Worm (Caenorhabditis elegans) whole organism, late embryonic: ENCODE measurements around the gene ndua-5.

Source experiments
- C08G9.2 ChIP-seq: sonication (generic microtip); optimal IDR thresholded peaks from 2 replicates; lab custom pipeline; 2016; ENCODE audit warnings: mild to moderate bottlenecking, missing genetic modification characterization, moderate library complexity, missing compliant biosample characterization
- C38D4.7 ChIP-seq: fragments of 200-800 bp; sonication (Bioruptor generic); optimal IDR thresholded peaks from 2 replicates; lab custom pipeline; 2018; ENCODE audit warnings: mild to moderate bottlenecking, missing genetic modification characterization, moderate library complexity, missing compliant biosample characterization
- K02D7.2 ChIP-seq: sonication (generic microtip); optimal IDR thresholded peaks from 2 replicates; lab custom pipeline; 2017; ENCODE audit warnings: mild to moderate bottlenecking, missing genetic modification characterization, missing compliant biosample characterization
- K09A11.1 ChIP-seq: sonication (generic microtip); optimal IDR thresholded peaks from 2 replicates; lab custom pipeline; 2017; ENCODE audit warnings: antibody characterized with exemption, mild to moderate bottlenecking, missing genetic modification characterization, missing compliant biosample characterization; ENCODE audit not compliant: insufficient read depth
- T23F11.4 ChIP-seq: fragments of 200-800 bp; sonication (Bioruptor generic); optimal IDR thresholded peaks from 2 replicates; lab custom pipeline; 2018; ENCODE audit warnings: mild to moderate bottlenecking, missing genetic modification characterization, missing compliant biosample characterization
- Y22D7AL.16 ChIP-seq: sonication (generic microtip); optimal IDR thresholded peaks from 2 replicates; lab custom pipeline; 2016; ENCODE audit warnings: missing genetic modification characterization, missing compliant biosample characterization
- ama-1 ChIP-seq: fragments of 150-350 bp; optimal IDR thresholded peaks from 2 replicates; lab custom pipeline; 2014
- ceh-22 ChIP-seq: sonication (generic microtip); optimal IDR thresholded peaks from 2 replicates; lab custom pipeline; 2017; ENCODE audit warnings: missing biosample characterization, missing genetic modification characterization
- ceh-30 ChIP-seq: fragments of 150-350 bp; optimal IDR thresholded peaks from 2 replicates; lab custom pipeline; 2014; ENCODE audit warnings: missing biosample characterization, missing genetic modification characterization
- ceh-31 ChIP-seq: sonication (generic microtip); optimal IDR thresholded peaks from 2 replicates; lab custom pipeline; 2016; ENCODE audit warnings: missing genetic modification characterization, missing compliant biosample characterization
- ceh-48 ChIP-seq: sonication (generic microtip); optimal IDR thresholded peaks from 2 replicates; lab custom pipeline; 2016; ENCODE audit warnings: missing genetic modification characterization, inconsistent platforms, missing compliant biosample characterization
- ceh-9 ChIP-seq: sonication (generic microtip); optimal IDR thresholded peaks from 2 replicates; lab custom pipeline; 2016; ENCODE audit warnings: mild to moderate bottlenecking, missing genetic modification characterization, inconsistent platforms, missing compliant biosample characterization
- dmd-4 ChIP-seq: sonication (generic microtip); optimal IDR thresholded peaks from 2 replicates; lab custom pipeline; 2016; ENCODE audit warnings: borderline replicate concordance, missing genetic modification characterization, missing compliant biosample characterization
- dve-1 ChIP-seq: sonication (generic microtip); optimal IDR thresholded peaks from 2 replicates; lab custom pipeline; 2017; ENCODE audit warnings: antibody characterized with exemption, mild to moderate bottlenecking, missing genetic modification characterization, missing compliant biosample characterization
- elt-2 ChIP-seq: sonication (generic microtip); optimal IDR thresholded peaks from 2 replicates; lab custom pipeline; 2016; ENCODE audit warnings: missing genetic modification reagents, missing genetic modification characterization, missing compliant biosample characterization
- eyg-1 ChIP-seq: sonication (generic microtip); optimal IDR thresholded peaks from 2 replicates; lab custom pipeline; 2016; ENCODE audit warnings: missing genotype, missing genetic modification characterization, missing compliant biosample characterization
- fkh-10 ChIP-seq: fragments of 150-350 bp; optimal IDR thresholded peaks from 2 replicates; lab custom pipeline; 2014; ENCODE audit warnings: missing biosample characterization, missing genetic modification reagents, missing genetic modification characterization
- fkh-6 ChIP-seq: sonication (generic microtip); optimal IDR thresholded peaks from 2 replicates; lab custom pipeline; 2016; ENCODE audit warnings: missing genetic modification characterization, missing compliant biosample characterization
- gmeb-2 ChIP-seq: sonication (generic microtip); optimal IDR thresholded peaks from 2 replicates; lab custom pipeline; 2016; ENCODE audit warnings: missing genetic modification characterization, inconsistent platforms, missing compliant biosample characterization
- hlh-13 ChIP-seq: fragments of 200-800 bp; sonication (Bioruptor generic); optimal IDR thresholded peaks from 2 replicates; lab custom pipeline; 2018; ENCODE audit warnings: mild to moderate bottlenecking, missing genetic modification characterization, missing compliant biosample characterization
- hlh-30 ChIP-seq: sonication (generic microtip); optimal IDR thresholded peaks from 2 replicates; lab custom pipeline; 2017; ENCODE audit warnings: antibody characterized with exemption, missing genetic modification characterization, missing compliant biosample characterization; ENCODE audit not compliant: insufficient read depth
- lim-6 ChIP-seq: sonication (generic microtip); optimal IDR thresholded peaks from 2 replicates; lab custom pipeline; 2016; ENCODE audit warnings: missing genetic modification characterization, missing compliant biosample characterization
- lin-11 ChIP-seq: fragments of 200-800 bp; sonication (Bioruptor generic); optimal IDR thresholded peaks from 2 replicates; lab custom pipeline; 2018; ENCODE audit warnings: mild to moderate bottlenecking, missing genetic modification characterization, missing compliant biosample characterization
- madf-2 ChIP-seq: sonication (generic microtip); optimal IDR thresholded peaks from 2 replicates; lab custom pipeline; 2017; ENCODE audit warnings: missing genetic modification characterization, missing compliant biosample characterization
- nfya-1 ChIP-seq: sonication (generic microtip); optimal IDR thresholded peaks from 2 replicates; lab custom pipeline; 2017; ENCODE audit warnings: missing genetic modification characterization, mild to moderate bottlenecking, missing compliant biosample characterization, antibody characterized with exemption, moderate library complexity
- odd-2 ChIP-seq: sonication (generic microtip); optimal IDR thresholded peaks from 2 replicates; lab custom pipeline; 2017; ENCODE audit warnings: antibody characterized with exemption, mild to moderate bottlenecking, missing genetic modification characterization, missing compliant biosample characterization
- pat-9 ChIP-seq: fragments of 200-800 bp; sonication (Bioruptor generic); optimal IDR thresholded peaks from 2 replicates; lab custom pipeline; 2018; ENCODE audit warnings: mild to moderate bottlenecking, missing genetic modification characterization, moderate library complexity, missing compliant biosample characterization
- pha-2 ChIP-seq: sonication (generic microtip); optimal IDR thresholded peaks from 2 replicates; lab custom pipeline; 2017; ENCODE audit warnings: mild to moderate bottlenecking, missing genetic modification characterization, missing compliant biosample characterization
- pha-4 ChIP-seq: fragments of 150-350 bp; optimal IDR thresholded peaks from 2 replicates; lab custom pipeline; 2018; ENCODE audit warnings: missing biosample characterization, missing genetic modification reagents, missing genetic modification characterization
- pqm-1 ChIP-seq: sonication (generic microtip); optimal IDR thresholded peaks from 2 replicates; lab custom pipeline; 2016; ENCODE audit warnings: missing genetic modification characterization, missing compliant biosample characterization
- pros-1 ChIP-seq: fragments of 150-350 bp; optimal IDR thresholded peaks from 2 replicates; lab custom pipeline; 2014; ENCODE audit warnings: missing biosample characterization, missing genetic modification reagents, missing genetic modification characterization
- sdc-2 ChIP-seq: sonication (generic microtip); optimal IDR thresholded peaks from 2 replicates; lab custom pipeline; 2016; ENCODE audit warnings: missing genotype, missing genetic modification characterization, missing compliant biosample characterization
- sox-2 ChIP-seq: fragments of 200-800 bp; sonication (Bioruptor generic); IDR thresholded peaks from 2 replicates; pipeline ENCODE4 v1.3.6; 2022; ENCODE audit warnings: missing genetic modification reagents, missing genetic modification characterization, missing compliant biosample characterization
- sox-4 ChIP-seq: sonication (generic microtip); optimal IDR thresholded peaks from 2 replicates; lab custom pipeline; 2017; ENCODE audit warnings: mild to moderate bottlenecking, missing genetic modification characterization, inconsistent platforms, missing compliant biosample characterization
- tbx-7 ChIP-seq: sonication (generic microtip); optimal IDR thresholded peaks from 2 replicates; lab custom pipeline; 2016; ENCODE audit warnings: missing genotype, missing genetic modification characterization, missing compliant biosample characterization
- ttx-3 ChIP-seq: sonication (generic microtip); optimal IDR thresholded peaks from 2 replicates; lab custom pipeline; 2016; ENCODE audit warnings: missing genetic modification reagents, missing genetic modification characterization, missing compliant biosample characterization
- unc-42 ChIP-seq: sonication (generic microtip); optimal IDR thresholded peaks from 2 replicates; lab custom pipeline; 2016; ENCODE audit warnings: missing genotype, missing genetic modification characterization, missing compliant biosample characterization
- unc-86 ChIP-seq: sonication (generic microtip); optimal IDR thresholded peaks from 2 replicates; lab custom pipeline; 2016; ENCODE audit warnings: missing genetic modification characterization, missing compliant biosample characterization
- zip-5 ChIP-seq: sonication (generic microtip); optimal IDR thresholded peaks from 2 replicates; lab custom pipeline; 2016; ENCODE audit warnings: missing genetic modification characterization, missing compliant biosample characterization
- ztf-16 ChIP-seq: sonication (generic microtip); optimal IDR thresholded peaks from 2 replicates; lab custom pipeline; 2017; ENCODE audit warnings: missing genetic modification characterization, missing compliant biosample characterization

The ndua-5 gene

DNA sequence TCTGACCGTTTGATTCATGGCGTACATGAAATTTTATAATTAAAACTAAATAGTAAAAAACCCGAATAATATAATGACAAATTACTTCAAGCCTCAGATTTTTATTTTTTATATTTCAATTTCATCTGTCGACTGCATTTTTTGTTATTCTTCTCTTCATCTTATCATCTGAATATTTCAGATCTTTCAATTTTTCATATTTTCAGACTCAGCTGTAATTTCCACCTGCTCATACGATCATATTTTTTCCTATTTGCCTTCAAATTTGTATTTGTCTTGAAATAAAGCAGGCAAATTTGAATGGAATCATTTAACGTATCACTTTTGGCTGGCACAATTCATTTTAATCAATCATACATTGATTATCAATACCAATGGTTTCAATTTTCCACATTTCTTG, 26.6 kb downstream of the ndua-5 start, which contains the start of gene sru-4:
Gene sru-4, plus strand, starts transcription at position 301 of the 400 bp plus-strand sequence.
- no peak for TF ChIP-seq pat-9
- no peak for TF ChIP-seq odd-2 (tag; lab: Kevin White, UChicago)
- TF ChIP-seq ceh-31 = no peak
- TF ChIP-seq pqm-1 (tag; lab: Kevin White, UChicago) = no peak
- TF ChIP-seq unc-86 (tag; lab: Kevin White, UChicago) = no peak
- no peak for TF ChIP-seq sdc-2 (tag; lab: Kevin White, UChicago)
- no peak for TF ChIP-seq lim-6 (tag; lab: Kevin White, UChicago)
- TF ChIP-seq pha-4 (tag; lab: Kevin White, UChicago) = no peak
- no peak for TF ChIP-seq sox-4 (tag; lab: Kevin White, UChicago)
- TF ChIP-seq K09A11.1 (tag; lab: Kevin White, UChicago) = no peak
- TF ChIP-seq T23F11.4 (GFP tag; lab: Kevin White, UChicago) = no peak
- no peak for TF ChIP-seq ceh-22 (tag; lab: Kevin White, UChicago)
- TF ChIP-seq ttx-3 (tag; lab: Kevin White, UChicago) = no peak
- no peak for TF ChIP-seq gmeb-2 (tag; lab: Kevin White, UChicago)
- no peak for TF ChIP-seq dmd-4 (tag; lab: Kevin White, UChicago)
- TF ChIP-seq unc-42 (tag; lab: Kevin White, UChicago) = no peak
- TF ChIP-seq ceh-48 (tag; lab: Kevin White, UChicago) = no peak
- no peak for TF ChIP-seq ama-1 (lab: Kevin White, UChicago)
- no peak for TF ChIP-seq tbx-7 (tag; lab: Kevin White, UChicago)
- TF ChIP-seq hlh-13 (GFP tag; lab: Kevin White, UChicago) = no peak

DNA sequence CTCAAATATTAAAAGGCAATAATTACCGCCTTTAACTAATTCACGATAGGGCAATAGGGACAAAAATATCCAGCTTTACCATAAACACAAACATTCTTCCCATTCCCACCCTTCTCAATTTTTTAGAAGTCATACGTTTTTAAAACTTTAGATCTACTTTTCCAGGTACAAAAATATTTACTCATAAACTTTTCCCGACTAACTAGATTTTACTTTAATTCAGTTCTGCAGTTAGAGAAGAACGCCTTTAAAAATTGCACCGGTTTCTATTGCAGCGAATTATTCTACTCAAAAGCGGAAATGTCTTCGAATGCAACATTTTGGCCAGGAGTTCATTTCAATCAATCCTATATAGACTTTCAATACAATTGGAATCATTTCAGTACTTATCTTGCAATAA, 28.4 kb downstream of the ndua-5 start, which contains the start of gene sru-3:
Gene sru-3, plus strand, starts transcription at position 301 of the 400 bp plus-strand sequence.
- TF ChIP-seq ceh-9 (tag; lab: Kevin White, UChicago) (no peak), C38D4.7 (GFP tag; lab: Kevin White, UChicago) (no peak), pha-2 (tag; lab: Kevin White, UChicago) (no peak), fkh-10 (GFP tag; lab: Kevin White, UChicago) (no peak), dmd-4 (tag; lab: Kevin White, UChicago) (no peak), hlh-30 (no peak), ceh-22 (tag; lab: Kevin White, UChicago) (no peak), K02D7.2 (no peak), dve-1 (tag; lab: Kevin White, UChicago) (no peak), sox-2 (GFP tag; lab: Robert Waterston, UW) (no peak), unc-42 (tag; lab: Kevin White, UChicago) (no peak), pros-1 (tag; lab: Kevin White, UChicago) (no peak), nfya-1 (tag; lab: Kevin White, UChicago) (no peak), odd-2 (tag; lab: Kevin White, UChicago) (no peak), ztf-16 (tag; lab: Kevin White, UChicago) (no peak), lin-11 (tag; lab: Kevin White, UChicago) (no peak), eyg-1 (tag; lab: Kevin White, UChicago) (no peak), tbx-7 (tag; lab: Kevin White, UChicago) (no peak), elt-2 (tag; lab: Kevin White, UChicago) (no peak), zip-5 (tag; lab: Kevin White, UChicago) (no peak)
- TF ChIP-seq, all 69 proteins: peak for 0

ce11 chrIV:9490320-9490719, 34.4 kb downstream of the ndua-5 start, which contains the start of gene sru-6:
Gene sru-6, plus strand, starts transcription at chrIV:9490620.
- TF ChIP-seq madf-2 (tag; lab: Kevin White, UChicago) (no peak), Y22D7AL.16 (no peak), pha-4 (tag; lab: Kevin White, UChicago) (no peak), ceh-30 (no peak), sdc-2 (tag; lab: Kevin White, UChicago) (no peak), gmeb-2 (tag; lab: Kevin White, UChicago) (no peak), nfya-1 (tag; lab: Kevin White, UChicago) (no peak), C08G9.2 (tag; lab: Kevin White, UChicago) (no peak), fkh-6 (tag; lab: Kevin White, UChicago) (no peak)
